Worm (Caenorhabditis elegans): ENCODE results near the gene kdin-1.
A peak's percentile ranks its signal among the peaks of the same experiment; 100 is the strongest.

kdin-1 gene

DNA sequence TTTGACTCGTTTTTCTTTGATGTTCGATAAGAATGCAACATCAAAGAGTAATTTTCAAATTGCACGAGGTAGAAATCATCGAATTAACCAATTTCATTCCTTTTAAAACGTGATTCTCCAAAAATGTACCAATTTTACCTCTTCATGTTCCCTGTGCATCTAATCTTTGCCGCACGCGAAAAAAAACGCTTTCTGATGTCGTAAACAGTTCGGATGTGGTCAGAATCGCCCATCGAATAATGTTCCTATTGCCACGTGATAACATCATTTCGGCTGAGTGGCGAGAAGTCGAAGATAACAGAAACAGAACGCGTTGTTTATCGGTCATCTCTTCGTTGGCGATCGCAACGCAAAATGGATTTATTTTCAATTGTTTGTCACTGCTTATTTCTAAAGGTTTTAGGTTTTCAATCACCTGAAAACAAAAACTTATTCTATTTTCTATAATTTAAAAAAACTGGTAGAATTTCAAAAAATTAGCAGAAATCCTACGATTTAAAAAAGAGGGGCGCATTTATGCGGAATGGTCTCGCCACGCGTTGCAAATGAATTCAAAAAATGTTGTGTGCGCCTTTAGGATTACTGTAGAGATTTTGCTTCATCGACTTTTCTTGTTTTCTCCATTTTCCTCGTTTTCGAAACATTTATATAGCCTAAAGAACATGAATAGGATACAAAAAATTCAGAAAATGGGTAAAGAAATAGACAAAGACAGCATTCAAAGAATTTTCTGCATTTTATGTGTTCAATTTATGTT lies 16.8 kb upstream of the kdin-1 start, which contains the start of gene mogs-1 (continued):
- no peak for TF ChIP-seq B0019.2 (GFP tag; conservative IDR thresholded peaks at IDR 0.05)
- no peak for TF ChIP-seq mel-28 (tag; optimal IDR thresholded peaks at IDR 0.05; ENCODE audit: borderline replicate concordance)
- no peak for TF ChIP-seq ceh-27 (GFP tag; optimal IDR thresholded peaks at IDR 0.05)
- no peak for TF ChIP-seq lsy-27 (tag; optimal IDR thresholded peaks at IDR 0.05; ENCODE audit: borderline replicate concordance, insufficient read depth)
- no peak for TF ChIP-seq cebp-2 (GFP tag; IDR thresholded peaks at IDR 0.05)
- no peak for TF ChIP-seq sea-2 (GFP tag; IDR thresholded peaks at IDR 0.05)
- TF ChIP-seq ceh-79 (tag; optimal IDR thresholded peaks at IDR 0.05) = no peak
- no peak for TF ChIP-seq lir-1 (GFP tag; conservative IDR thresholded peaks at IDR 0.05)
- TF ChIP-seq snpc-1.1 (tag; optimal IDR thresholded peaks at IDR 0.05; ENCODE audit: insufficient read depth) = no peak
- no peak for TF ChIP-seq lin-26 (GFP tag; IDR thresholded peaks at IDR 0.05)
- peak; percentile 57 for TF ChIP-seq ztf-26 (tag; optimal IDR thresholded peaks at IDR 0.05)
- no peak for TF ChIP-seq bed-2 (GFP tag; IDR thresholded peaks at IDR 0.05)
- TF ChIP-seq hmg-1.2 (GFP tag; IDR thresholded peaks at IDR 0.05) = no peak
- TF ChIP-seq ztf-18 (tag; optimal IDR thresholded peaks at IDR 0.05) = no peak
- TF ChIP-seq F39B2.1 (GFP tag; IDR thresholded peaks at IDR 0.05) = no peak
- TF ChIP-seq rcor-1 (GFP tag; IDR thresholded peaks at IDR 0.05) = no peak
- TF ChIP-seq B0336.3 (GFP tag; IDR thresholded peaks at IDR 0.05) = peak; percentile 32; the same call in 1 of the 2 replicates
- TF ChIP-seq mes-4 (tag; optimal IDR thresholded peaks at IDR 0.05) = no peak
- TF ChIP-seq T07F8.4 (tag; optimal IDR thresholded peaks at IDR 0.05) = no peak
- TF ChIP-seq ceh-40 (GFP tag; IDR thresholded peaks at IDR 0.05) = no peak
- TF ChIP-seq ceh-91 (GFP tag; IDR thresholded peaks at IDR 0.05) = no peak
- no peak for TF ChIP-seq ZK185.1 (tag; optimal IDR thresholded peaks at IDR 0.05; ENCODE audit: poor library complexity, severe bottlenecking)
- no peak for TF ChIP-seq F22D6.2 (tag; optimal IDR thresholded peaks at IDR 0.05)
- TF ChIP-seq nfya-2 (GFP tag; IDR thresholded peaks at IDR 0.05) = no peak
- no peak for TF ChIP-seq egl-44 (GFP tag; IDR thresholded peaks at IDR 0.05)
- peak; percentile 6 for TF ChIP-seq repo-1 (tag; optimal IDR thresholded peaks at IDR 0.05)
- TF ChIP-seq nhr-90 (tag; optimal IDR thresholded peaks at IDR 0.05) = no peak
- no peak for TF ChIP-seq attf-6 (GFP tag; IDR thresholded peaks at IDR 0.05)
- TF ChIP-seq snpc-3.4 (tag; optimal IDR thresholded peaks at IDR 0.05) = no peak
- no peak for TF ChIP-seq nhr-27 (tag; optimal IDR thresholded peaks at IDR 0.05)
- no peak for TF ChIP-seq ceh-58 (GFP tag; IDR thresholded peaks at IDR 0.05)
- TF ChIP-seq ztf-28 (GFP tag; IDR thresholded peaks at IDR 0.05) = no peak
- TF ChIP-seq madf-3 (GFP tag; IDR thresholded peaks at IDR 0.05) = no peak
- no peak for TF ChIP-seq egrh-3 (GFP tag; IDR thresholded peaks at IDR 0.05)
- no peak for TF ChIP-seq Y53F4B.3 (GFP tag; IDR thresholded peaks at IDR 0.05)
- TF ChIP-seq atf-7 (tag; optimal IDR thresholded peaks at IDR 0.05) = no peak
- peak; percentile 64 for TF ChIP-seq lsl-1 (GFP tag; optimal IDR thresholded peaks at IDR 0.05)
- TF ChIP-seq B0035.1 (tag; optimal IDR thresholded peaks at IDR 0.05) = no peak
- TF ChIP-seq tbx-9 (tag; optimal IDR thresholded peaks at IDR 0.05; ENCODE audit: borderline replicate concordance) = no peak
- no peak for TF ChIP-seq D2030.7 (GFP tag; IDR thresholded peaks at IDR 0.05)
- no peak for TF ChIP-seq akir-1 (GFP tag; optimal IDR thresholded peaks at IDR 0.05)
- TF ChIP-seq gei-17 (GFP tag; optimal IDR thresholded peaks at IDR 0.05) = no peak
- no peak for TF ChIP-seq him-1 (tag; optimal IDR thresholded peaks at IDR 0.05)
- TF ChIP-seq ccch-3 (GFP tag; optimal IDR thresholded peaks at IDR 0.05) = no peak
- TF ChIP-seq zim-3 (tag; optimal IDR thresholded peaks at IDR 0.05) = no peak
